Worm (Caenorhabditis elegans): ENCODE data around the gene gtf-2E2.
A peak's percentile ranks its signal among the peaks of the same experiment; 100 is the strongest.

gtf-2E2 gene

DNA sequence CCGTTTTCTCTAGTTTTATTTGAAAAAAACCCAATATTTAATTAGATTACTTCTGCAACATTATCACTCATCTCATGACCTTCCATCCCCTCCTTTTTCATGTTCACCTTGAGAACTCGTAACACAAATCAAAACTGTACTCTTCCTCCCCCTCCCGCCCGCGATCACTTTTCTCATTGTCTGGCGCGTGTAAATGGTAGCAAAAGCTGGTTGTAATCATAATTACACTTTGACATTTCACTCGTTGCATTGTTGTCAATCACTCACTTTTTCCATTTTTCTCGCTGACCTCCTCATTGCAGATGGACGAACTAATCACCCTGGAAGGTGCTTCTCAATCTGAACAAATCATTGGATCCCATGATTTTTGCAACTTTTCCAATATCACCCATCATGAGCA, 31.9 kb downstream of the gtf-2E2 start, which contains the start of gene npr-41:
Gene npr-41 (plus strand): TSS at position 301 of the 400 bp plus-strand sequence.
- TF ChIP-seq B0310.2 (tag; optimal IDR thresholded peaks at IDR 0.05) (no peak), ceh-36 (tag; optimal IDR thresholded peaks at IDR 0.05) (no peak), flt-1 (GFP tag; IDR thresholded peaks at IDR 0.05) (no peak), tra-4 (tag; optimal IDR thresholded peaks at IDR 0.05) (no peak)

DNA sequence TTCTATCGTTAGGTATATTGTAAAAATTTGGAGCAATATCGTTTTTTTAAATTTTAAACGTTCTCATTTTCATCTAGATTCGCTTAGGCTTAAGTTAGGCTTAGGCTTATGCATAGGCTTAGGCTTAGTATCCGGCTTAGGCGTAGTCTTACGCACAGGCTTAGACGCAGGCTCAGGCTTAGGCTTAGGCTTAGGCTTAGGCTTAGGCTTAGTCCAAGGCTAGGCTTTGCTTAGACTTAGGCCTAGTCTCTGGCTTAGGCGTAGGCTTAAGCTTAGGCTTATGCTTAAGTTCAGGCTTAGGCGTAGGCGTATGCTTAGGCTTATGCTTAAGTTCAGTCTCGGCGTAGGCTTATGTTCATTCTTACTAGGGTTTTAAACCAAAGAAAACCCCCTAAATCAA, 38.5 kb downstream of the gtf-2E2 start:
- TF ChIP-seq ama-1 (optimal IDR thresholded peaks at IDR 0.05) (no peak), aly-1 (tag; optimal IDR thresholded peaks at IDR 0.05) (no peak), ets-7 (tag; optimal IDR thresholded peaks at IDR 0.05) (no peak), hmg-4 (GFP tag; optimal IDR thresholded peaks at IDR 0.05) (no peak), scrt-1 (GFP tag; IDR thresholded peaks at IDR 0.05) (0 out of 2 replicates have a peak, but pooled peaks have one; percentile 37), tra-4 (tag; optimal IDR thresholded peaks at IDR 0.05) (no peak), flt-1 (GFP tag; IDR thresholded peaks at IDR 0.05) (no peak), F13C5.2 (tag; optimal IDR thresholded peaks at IDR 0.05) (no peak), B0310.2 (tag; optimal IDR thresholded peaks at IDR 0.05) (no peak), ceh-36 (tag; optimal IDR thresholded peaks at IDR 0.05) (peak; percentile 86), tbx-37 (GFP tag; conservative IDR thresholded peaks at IDR 0.05) (no peak), ceh-13 (GFP tag; optimal IDR thresholded peaks at IDR 0.05) (no peak), hnd-1 (tag; optimal IDR thresholded peaks at IDR 0.05) (no peak), pes-1 (GFP tag; IDR thresholded peaks at IDR 0.05) (no peak), sea-1 (GFP tag; conservative IDR thresholded peaks at IDR 0.05) (no peak), hmbx-1 (tag; optimal IDR thresholded peaks at IDR 0.05) (no peak)

DNA sequence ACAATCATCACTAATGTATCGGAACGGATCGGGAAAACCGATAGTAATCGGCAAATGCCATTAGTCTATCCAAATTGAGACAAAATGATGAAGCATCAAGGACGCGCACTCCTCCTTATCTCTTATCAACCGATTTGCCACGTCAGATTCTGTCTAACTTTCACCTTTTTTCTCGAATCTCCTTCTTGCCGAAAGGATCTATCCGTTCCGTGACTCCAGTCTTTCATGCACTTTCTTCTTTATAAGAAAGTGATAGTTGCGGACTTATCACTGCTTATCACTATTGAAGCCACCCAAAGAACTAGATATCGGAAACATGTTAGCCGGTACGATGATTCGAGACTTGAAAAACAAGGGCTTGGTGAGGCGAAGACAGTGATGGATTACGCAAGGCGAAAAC, 40.3 kb downstream of the gtf-2E2 start:
- no peak for TF ChIP-seq tbx-37 (GFP tag; conservative IDR thresholded peaks at IDR 0.05)
- no peak for TF ChIP-seq hmbx-1 (tag; optimal IDR thresholded peaks at IDR 0.05)
- TF ChIP-seq ceh-13 (GFP tag; optimal IDR thresholded peaks at IDR 0.05) = no peak
- no peak for TF ChIP-seq ceh-36 (tag; optimal IDR thresholded peaks at IDR 0.05)
- TF ChIP-seq hmg-4 (GFP tag; optimal IDR thresholded peaks at IDR 0.05) = no peak
- TF ChIP-seq ama-1 (optimal IDR thresholded peaks at IDR 0.05) = no peak
- no peak for TF ChIP-seq B0310.2 (tag; optimal IDR thresholded peaks at IDR 0.05)
- TF ChIP-seq scrt-1 (GFP tag; IDR thresholded peaks at IDR 0.05) = no peak
- TF ChIP-seq sea-1 (GFP tag; conservative IDR thresholded peaks at IDR 0.05) = no peak
- no peak for TF ChIP-seq ets-7 (tag; optimal IDR thresholded peaks at IDR 0.05)
- TF ChIP-seq aly-1 (tag; optimal IDR thresholded peaks at IDR 0.05) = no peak
- TF ChIP-seq hnd-1 (tag; optimal IDR thresholded peaks at IDR 0.05) = no peak
- no peak for TF ChIP-seq F13C5.2 (tag; optimal IDR thresholded peaks at IDR 0.05)
- no peak for TF ChIP-seq tbx-11 (GFP tag; IDR thresholded peaks at IDR 0.05)
- TF ChIP-seq flt-1 (GFP tag; IDR thresholded peaks at IDR 0.05) = no peak
- TF ChIP-seq pes-1 (GFP tag; IDR thresholded peaks at IDR 0.05) = no peak
- TF ChIP-seq tra-4 (tag; optimal IDR thresholded peaks at IDR 0.05) = no peak

DNA sequence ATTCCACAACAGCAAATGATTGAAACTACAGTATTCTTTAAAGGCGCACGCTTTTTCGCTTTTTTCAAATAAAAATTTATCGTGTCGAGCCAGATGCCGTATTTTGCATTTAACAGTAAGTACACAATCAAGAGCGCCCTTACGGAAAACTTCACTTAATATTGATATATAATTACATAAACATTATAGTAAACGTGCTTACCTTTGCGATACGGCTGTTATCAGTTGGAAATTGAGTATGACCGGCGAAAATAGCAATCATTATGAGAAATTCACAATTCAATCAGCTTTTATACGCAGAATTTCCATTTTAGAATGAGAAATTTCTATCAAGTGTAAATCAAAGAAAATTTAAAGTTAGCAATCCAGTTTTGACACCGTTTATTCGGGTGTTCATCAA, 42.1 kb downstream of the gtf-2E2 start, which contains the start of gene B0334.20:
Gene B0334.20 (minus strand): TSS at position 262 of the 400 bp plus-strand sequence.
- TF ChIP-seq tbx-37 (GFP tag; conservative IDR thresholded peaks at IDR 0.05) = no peak

DNA sequence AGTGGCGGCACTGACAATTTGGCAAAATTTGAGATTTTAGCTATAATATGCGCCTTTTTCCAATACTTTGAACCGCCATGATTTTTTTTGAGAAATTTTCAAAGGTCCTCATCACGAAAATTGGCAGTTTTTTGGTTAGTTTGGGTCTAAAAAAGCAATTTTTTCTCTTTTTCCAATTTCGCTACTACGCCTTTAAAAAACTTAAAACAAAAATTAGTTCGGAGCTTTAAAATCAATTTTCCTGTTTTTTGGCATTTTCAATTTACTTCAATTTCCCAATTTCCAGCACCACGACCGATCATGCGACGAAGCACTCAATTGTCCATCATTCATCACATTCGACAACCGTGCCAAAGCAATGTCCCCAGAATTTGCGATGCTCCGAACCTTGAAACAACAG, 44.9 kb downstream of the gtf-2E2 start, which contains the start of gene B0334.5:
Gene B0334.5 (plus strand): TSS at position 301 of the 400 bp plus-strand sequence.
- no peak for TF ChIP-seq tbx-37 (GFP tag; conservative IDR thresholded peaks at IDR 0.05)
- no peak for TF ChIP-seq F13C5.2 (tag; optimal IDR thresholded peaks at IDR 0.05)

DNA sequence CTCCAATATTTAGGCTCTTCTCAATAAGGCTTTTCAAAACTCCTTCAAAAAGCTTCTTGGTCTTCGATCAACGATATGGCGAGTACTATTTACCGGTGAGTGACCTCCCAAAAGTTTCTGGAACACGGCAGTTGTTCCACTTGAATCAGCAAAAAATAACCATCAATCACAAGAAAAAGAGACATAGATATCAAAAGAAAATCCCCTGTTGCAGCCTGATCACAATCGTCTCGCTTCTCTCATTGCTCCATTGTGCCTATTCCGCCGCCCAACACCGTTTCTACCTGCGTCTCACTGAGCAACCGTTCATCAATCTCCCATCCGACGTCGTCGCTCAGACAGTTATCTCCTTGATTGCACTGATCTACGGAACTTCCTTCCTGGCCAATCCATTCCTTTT, 45.5 kb downstream of the gtf-2E2 start, which contains the start of gene emc-5:
Gene emc-5 (plus strand): TSS at position 14 of the 400 bp plus-strand sequence.
- TF ChIP-seq sea-1 (GFP tag; conservative IDR thresholded peaks at IDR 0.05) (no peak), ceh-36 (tag; optimal IDR thresholded peaks at IDR 0.05) (no peak), hmbx-1 (tag; optimal IDR thresholded peaks at IDR 0.05) (no peak), scrt-1 (GFP tag; IDR thresholded peaks at IDR 0.05) (no peak), ama-1 (optimal IDR thresholded peaks at IDR 0.05) (no peak), flt-1 (GFP tag; IDR thresholded peaks at IDR 0.05) (no peak), ceh-13 (GFP tag; optimal IDR thresholded peaks at IDR 0.05) (no peak)

DNA sequence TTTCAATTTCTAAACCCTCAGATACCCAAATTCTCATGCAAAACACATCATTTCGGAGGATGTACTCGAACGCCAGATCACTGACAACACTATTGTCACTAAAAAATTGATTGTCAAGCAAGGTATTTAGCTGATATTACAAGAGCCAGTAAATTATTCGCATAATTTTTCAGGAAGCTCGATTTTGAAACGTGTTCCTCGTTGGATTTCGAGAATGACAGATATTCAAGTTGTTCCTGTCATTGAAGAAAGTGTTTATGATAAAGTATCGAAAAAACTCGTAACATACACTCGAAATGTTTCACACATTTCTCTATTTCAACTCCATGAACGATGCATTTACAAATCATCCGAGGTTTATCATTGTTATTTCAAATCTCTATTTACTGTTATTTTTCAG, 46.5 kb downstream of the gtf-2E2 start:
- TF ChIP-seq sea-1 (GFP tag; conservative IDR thresholded peaks at IDR 0.05) = no peak
- no peak for TF ChIP-seq hnd-1 (tag; optimal IDR thresholded peaks at IDR 0.05)
- TF ChIP-seq aly-1 (tag; optimal IDR thresholded peaks at IDR 0.05) = no peak
- TF ChIP-seq B0310.2 (tag; optimal IDR thresholded peaks at IDR 0.05) = no peak
- TF ChIP-seq scrt-1 (GFP tag; IDR thresholded peaks at IDR 0.05) = no peak
- no peak for TF ChIP-seq flt-1 (GFP tag; IDR thresholded peaks at IDR 0.05)
- no peak for TF ChIP-seq pes-1 (GFP tag; IDR thresholded peaks at IDR 0.05)
- no peak for TF ChIP-seq hmg-4 (GFP tag; optimal IDR thresholded peaks at IDR 0.05)
- no peak for TF ChIP-seq tbx-11 (GFP tag; IDR thresholded peaks at IDR 0.05)
- no peak for TF ChIP-seq ets-7 (tag; optimal IDR thresholded peaks at IDR 0.05)
- TF ChIP-seq tbx-37 (GFP tag; conservative IDR thresholded peaks at IDR 0.05) = no peak
- no peak for TF ChIP-seq ceh-13 (GFP tag; optimal IDR thresholded peaks at IDR 0.05)
- TF ChIP-seq tra-4 (tag; optimal IDR thresholded peaks at IDR 0.05) = no peak
- no peak for TF ChIP-seq hmbx-1 (tag; optimal IDR thresholded peaks at IDR 0.05)
- no peak for TF ChIP-seq ceh-36 (tag; optimal IDR thresholded peaks at IDR 0.05)
- no peak for TF ChIP-seq F13C5.2 (tag; optimal IDR thresholded peaks at IDR 0.05)
- TF ChIP-seq ama-1 (optimal IDR thresholded peaks at IDR 0.05) = no peak

DNA sequence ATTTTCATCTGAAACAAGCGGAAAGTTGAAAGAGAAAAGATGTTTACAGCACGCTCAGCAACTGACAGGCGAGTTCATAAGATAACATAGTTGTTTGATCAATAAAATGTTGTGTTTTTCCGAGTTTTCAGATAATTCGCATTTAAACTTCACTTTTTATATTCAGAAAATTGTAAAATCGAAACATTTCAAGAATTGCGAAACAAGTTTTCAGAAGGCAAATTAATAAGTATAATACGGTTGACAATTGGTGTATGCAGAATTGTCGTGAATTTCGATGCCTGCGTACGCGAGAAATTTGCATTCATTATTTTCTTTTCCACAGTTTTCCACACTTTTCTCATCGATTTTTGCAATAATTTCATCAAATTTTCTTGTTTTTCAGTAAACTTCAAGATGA, 47.0 kb downstream of the gtf-2E2 start, which contains the start of the genes ooc-3 and B0334.4:
Gene ooc-3 (minus strand): TSS at position 15 of the 400 bp plus-strand sequence.
Gene B0334.4 (plus strand): TSS at position 386 of the 400 bp plus-strand sequence.
- TF ChIP-seq flt-1 (GFP tag; IDR thresholded peaks at IDR 0.05) (no peak), ama-1 (optimal IDR thresholded peaks at IDR 0.05) (no peak)
